Worm (Caenorhabditis elegans) whole organism, late embryonic: Measurements from ENCODE around the gene Y55F3AR.2.

ENCODE experiments used
- C38D4.7 ChIP-seq: fragments of 200-800 bp; sonication (Bioruptor generic); optimal IDR thresholded peaks from 2 replicates; lab custom pipeline; 2018; ENCODE audit warnings: mild to moderate bottlenecking, missing genetic modification characterization, moderate library complexity, missing compliant biosample characterization
- F13H6.1 ChIP-seq: sonication (generic microtip); optimal IDR thresholded peaks from 2 replicates; lab custom pipeline; 2016; ENCODE audit warnings: missing genetic modification characterization, missing compliant biosample characterization
- K02D7.2 ChIP-seq: sonication (generic microtip); optimal IDR thresholded peaks from 2 replicates; lab custom pipeline; 2017; ENCODE audit warnings: mild to moderate bottlenecking, missing genetic modification characterization, missing compliant biosample characterization
- K09A11.1 ChIP-seq: sonication (generic microtip); optimal IDR thresholded peaks from 2 replicates; lab custom pipeline; 2017; ENCODE audit warnings: antibody characterized with exemption, mild to moderate bottlenecking, missing genetic modification characterization, missing compliant biosample characterization; ENCODE audit not compliant: insufficient read depth
- Y22D7AL.16 ChIP-seq: sonication (generic microtip); optimal IDR thresholded peaks from 2 replicates; lab custom pipeline; 2016; ENCODE audit warnings: missing genetic modification characterization, missing compliant biosample characterization
- ahr-1 ChIP-seq: sonication (generic microtip); optimal IDR thresholded peaks from 2 replicates; lab custom pipeline; 2016; ENCODE audit warnings: missing genetic modification characterization, missing compliant biosample characterization
- ceh-14 ChIP-seq: sonication (generic microtip); optimal IDR thresholded peaks from 2 replicates; lab custom pipeline; 2016; ENCODE audit warnings: missing genotype, missing genetic modification characterization, missing compliant biosample characterization
- ceh-18 ChIP-seq: sonication (generic microtip); optimal IDR thresholded peaks from 2 replicates; lab custom pipeline; 2016; ENCODE audit warnings: missing genetic modification characterization, missing compliant biosample characterization
- ceh-2 ChIP-seq: sonication (generic microtip); optimal IDR thresholded peaks from 2 replicates; lab custom pipeline; 2016; ENCODE audit warnings: missing genotype, missing genetic modification characterization, missing compliant biosample characterization
- ceh-22 ChIP-seq: sonication (generic microtip); optimal IDR thresholded peaks from 2 replicates; lab custom pipeline; 2017; ENCODE audit warnings: missing biosample characterization, missing genetic modification characterization
- ceh-24 ChIP-seq: sonication (generic microtip); optimal IDR thresholded peaks from 2 replicates; lab custom pipeline; 2016; ENCODE audit warnings: mild to moderate bottlenecking, missing genetic modification characterization, missing compliant biosample characterization
- ceh-31 ChIP-seq: sonication (generic microtip); optimal IDR thresholded peaks from 2 replicates; lab custom pipeline; 2016; ENCODE audit warnings: missing genetic modification characterization, missing compliant biosample characterization
- ceh-34 ChIP-seq: sonication (generic microtip); optimal IDR thresholded peaks from 2 replicates; lab custom pipeline; 2016; ENCODE audit warnings: mild to moderate bottlenecking, missing genetic modification characterization, missing compliant biosample characterization
- dmd-4 ChIP-seq: sonication (generic microtip); optimal IDR thresholded peaks from 2 replicates; lab custom pipeline; 2016; ENCODE audit warnings: borderline replicate concordance, missing genetic modification characterization, missing compliant biosample characterization
- dve-1 ChIP-seq: sonication (generic microtip); optimal IDR thresholded peaks from 2 replicates; lab custom pipeline; 2017; ENCODE audit warnings: antibody characterized with exemption, mild to moderate bottlenecking, missing genetic modification characterization, missing compliant biosample characterization
- elt-4 ChIP-seq: sonication (generic microtip); optimal IDR thresholded peaks from 2 replicates; lab custom pipeline; 2016; ENCODE audit warnings: missing genetic modification characterization, missing compliant biosample characterization
- ets-4 ChIP-seq: sonication (generic microtip); optimal IDR thresholded peaks from 2 replicates; lab custom pipeline; 2016; ENCODE audit warnings: missing genetic modification characterization, missing compliant biosample characterization
- eyg-1 ChIP-seq: sonication (generic microtip); optimal IDR thresholded peaks from 2 replicates; lab custom pipeline; 2016; ENCODE audit warnings: missing genotype, missing genetic modification characterization, missing compliant biosample characterization
- fkh-10 ChIP-seq: fragments of 150-350 bp; optimal IDR thresholded peaks from 2 replicates; lab custom pipeline; 2014; ENCODE audit warnings: missing biosample characterization, missing genetic modification reagents, missing genetic modification characterization
- hlh-13 ChIP-seq: fragments of 200-800 bp; sonication (Bioruptor generic); optimal IDR thresholded peaks from 2 replicates; lab custom pipeline; 2018; ENCODE audit warnings: mild to moderate bottlenecking, missing genetic modification characterization, missing compliant biosample characterization
- hlh-15 ChIP-seq: sonication (generic microtip); optimal IDR thresholded peaks from 2 replicates; lab custom pipeline; 2016; ENCODE audit warnings: missing genetic modification characterization, missing compliant biosample characterization
- hlh-30 ChIP-seq: sonication (generic microtip); optimal IDR thresholded peaks from 2 replicates; lab custom pipeline; 2017; ENCODE audit warnings: antibody characterized with exemption, missing genetic modification characterization, missing compliant biosample characterization; ENCODE audit not compliant: insufficient read depth
- hlh-6 ChIP-seq: sonication (generic microtip); optimal IDR thresholded peaks from 2 replicates; lab custom pipeline; 2016; ENCODE audit warnings: missing genotype, missing genetic modification characterization, missing compliant biosample characterization
- hlh-8 ChIP-seq: sonication (generic microtip); optimal IDR thresholded peaks from 2 replicates; lab custom pipeline; 2016; ENCODE audit warnings: missing genotype, missing genetic modification characterization, missing compliant biosample characterization
- madf-2 ChIP-seq: sonication (generic microtip); optimal IDR thresholded peaks from 2 replicates; lab custom pipeline; 2017; ENCODE audit warnings: missing genetic modification characterization, missing compliant biosample characterization
- mec-3 ChIP-seq: sonication (generic microtip); optimal IDR thresholded peaks from 2 replicates; lab custom pipeline; 2016; ENCODE audit warnings: borderline replicate concordance, missing genetic modification characterization, missing compliant biosample characterization
- nfya-1 ChIP-seq: sonication (generic microtip); optimal IDR thresholded peaks from 2 replicates; lab custom pipeline; 2017; ENCODE audit warnings: missing genetic modification characterization, mild to moderate bottlenecking, missing compliant biosample characterization, antibody characterized with exemption, moderate library complexity
- nhr-232 ChIP-seq: sonication (generic microtip); optimal IDR thresholded peaks from 2 replicates; lab custom pipeline; 2016; ENCODE audit warnings: missing genetic modification characterization, missing compliant biosample characterization
- odd-2 ChIP-seq: sonication (generic microtip); optimal IDR thresholded peaks from 2 replicates; lab custom pipeline; 2017; ENCODE audit warnings: antibody characterized with exemption, mild to moderate bottlenecking, missing genetic modification characterization, missing compliant biosample characterization
- pag-3 ChIP-seq: sonication (generic microtip); optimal IDR thresholded peaks from 2 replicates; lab custom pipeline; 2016; ENCODE audit warnings: missing compliant biosample characterization, missing genetic modification characterization, borderline replicate concordance
- pat-9 ChIP-seq: fragments of 200-800 bp; sonication (Bioruptor generic); optimal IDR thresholded peaks from 2 replicates; lab custom pipeline; 2018; ENCODE audit warnings: mild to moderate bottlenecking, missing genetic modification characterization, moderate library complexity, missing compliant biosample characterization
- pax-1 ChIP-seq: fragments of 150-350 bp; optimal IDR thresholded peaks from 2 replicates; lab custom pipeline; 2014; ENCODE audit warnings: missing biosample characterization, missing genetic modification characterization
- pros-1 ChIP-seq: fragments of 150-350 bp; optimal IDR thresholded peaks from 2 replicates; lab custom pipeline; 2014; ENCODE audit warnings: missing biosample characterization, missing genetic modification reagents, missing genetic modification characterization
- rnt-1 ChIP-seq: sonication (generic microtip); optimal IDR thresholded peaks from 2 replicates; lab custom pipeline; 2016; ENCODE audit warnings: missing genetic modification characterization, missing compliant biosample characterization
- syd-9 ChIP-seq: sonication (generic microtip); optimal IDR thresholded peaks from 2 replicates; lab custom pipeline; 2016; ENCODE audit warnings: mild to moderate bottlenecking, missing genetic modification characterization, moderate library complexity, missing compliant biosample characterization
- tbx-2 ChIP-seq: sonication (generic microtip); optimal IDR thresholded peaks from 2 replicates; lab custom pipeline; 2016; ENCODE audit warnings: missing genetic modification characterization, missing compliant biosample characterization
- tbx-7 ChIP-seq: sonication (generic microtip); optimal IDR thresholded peaks from 2 replicates; lab custom pipeline; 2016; ENCODE audit warnings: missing genotype, missing genetic modification characterization, missing compliant biosample characterization
- unc-42 ChIP-seq: sonication (generic microtip); optimal IDR thresholded peaks from 2 replicates; lab custom pipeline; 2016; ENCODE audit warnings: missing genotype, missing genetic modification characterization, missing compliant biosample characterization
- unc-55 ChIP-seq: sonication (generic microtip); optimal IDR thresholded peaks from 2 replicates; lab custom pipeline; 2017; ENCODE audit warnings: missing biosample characterization, missing genetic modification reagents, missing genetic modification characterization
- unc-86 ChIP-seq: sonication (generic microtip); optimal IDR thresholded peaks from 2 replicates; lab custom pipeline; 2016; ENCODE audit warnings: missing genetic modification characterization, missing compliant biosample characterization

Y55F3AR.2 gene

ce11 chrIV:1097153-1097552 lies 2.8 kb downstream of the Y55F3AR.2 start, which contains the start of gene cox-18:
TSS of gene cox-18 (plus strand) at chrIV:1097453.
- TF ChIP-seq dve-1 (tag; lab: Kevin White, UChicago): no peak
- TF ChIP-seq ahr-1 (tag; lab: Kevin White, UChicago): no peak
- TF ChIP-seq unc-55: no peak
- no peak for TF ChIP-seq unc-42 (tag; lab: Kevin White, UChicago)
- no peak for TF ChIP-seq ets-4
- TF ChIP-seq tbx-7 (tag; lab: Kevin White, UChicago): no peak
- TF ChIP-seq elt-4 (tag; lab: Kevin White, UChicago): no peak
- no peak for TF ChIP-seq ceh-34 (tag; lab: Kevin White, UChicago)
- TF ChIP-seq hlh-6 (tag; lab: Kevin White, UChicago): no peak
- no peak for TF ChIP-seq ceh-31 (tag; lab: Kevin White, UChicago)
- TF ChIP-seq, all 69 proteins: peak for 0

DNA sequence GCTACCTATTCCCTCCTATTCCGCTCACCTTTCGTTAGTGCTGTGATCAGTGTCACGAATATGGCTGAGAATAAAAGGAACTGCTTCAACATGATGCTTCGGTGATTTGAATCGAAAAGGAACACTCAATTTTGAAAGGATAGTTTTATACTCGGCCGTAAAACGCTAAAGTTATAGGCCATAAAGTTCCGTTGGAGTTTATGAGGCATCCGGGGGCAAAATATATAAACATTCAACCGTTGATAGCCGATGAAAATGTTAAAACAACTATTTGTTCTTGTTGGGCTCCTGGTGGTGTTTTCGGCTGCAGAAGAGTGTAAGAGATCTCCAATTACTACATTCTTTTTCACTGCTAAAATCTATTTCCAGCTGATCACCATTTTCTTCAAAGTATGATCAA lies 10.2 kb downstream of the Y55F3AR.2 start, which contains the start of the genes C44B12.9 and C44B12.3:
Gene C44B12.9, minus strand, starts transcription at position 101 of the 400 bp plus-strand sequence.
Gene C44B12.3, plus strand, starts transcription at position 249 of the 400 bp plus-strand sequence.
- TF ChIP-seq unc-42 (tag; lab: Kevin White, UChicago) (no peak), ceh-31 (tag; lab: Kevin White, UChicago) (no peak), tbx-2 (tag; lab: Kevin White, UChicago) (no peak), pros-1 (no peak), ceh-2 (tag; lab: Kevin White, UChicago) (no peak), pag-3 (no peak), Y22D7AL.16 (tag; lab: Kevin White, UChicago) (no peak)

ce11 chrIV:1105104-1105503 lies 10.8 kb downstream of the Y55F3AR.2 start:
- TF ChIP-seq pros-1 (no peak), pax-1 (tag; lab: Kevin White, UChicago) (no peak), K02D7.2 (tag; lab: Kevin White, UChicago) (no peak), rnt-1 (tag; lab: Kevin White, UChicago) (no peak), unc-55 (no peak)

DNA sequence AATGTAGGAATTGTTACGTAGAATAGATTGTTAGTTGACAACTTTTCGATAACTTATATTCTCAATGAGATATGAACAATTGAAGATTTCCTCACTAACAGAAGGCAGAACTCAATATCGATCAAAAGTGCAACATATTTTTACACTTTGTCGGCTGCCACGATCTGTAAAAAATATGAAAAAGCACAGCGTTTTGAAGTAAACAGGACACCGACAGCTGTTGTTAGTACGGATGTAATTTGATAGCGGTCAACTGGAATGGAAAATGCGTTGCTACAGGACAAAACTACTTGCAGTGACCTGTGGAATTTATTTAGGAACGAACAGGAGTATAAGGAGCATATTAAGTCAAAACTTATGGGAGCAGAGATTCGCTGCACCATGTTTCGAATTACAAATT lies 11.7 kb downstream of the Y55F3AR.2 start:
- no peak for TF ChIP-seq ceh-24
- TF ChIP-seq elt-4 (tag; lab: Kevin White, UChicago): no peak
- no peak for TF ChIP-seq mec-3 (tag; lab: Kevin White, UChicago)
- no peak for TF ChIP-seq ceh-34 (tag; lab: Kevin White, UChicago)
- TF ChIP-seq K09A11.1 (tag; lab: Kevin White, UChicago): no peak

- no peak for TF ChIP-seq pag-3
- peak; percentile 45 for TF ChIP-seq ceh-18 (tag; lab: Kevin White, UChicago)
- TF ChIP-seq unc-55: peak; percentile 88
- no peak for TF ChIP-seq odd-2
- TF ChIP-seq hlh-6 (tag; lab: Kevin White, UChicago): peak; percentile 30
- TF ChIP-seq ceh-34 (tag; lab: Kevin White, UChicago): peak; percentile 11
- TF ChIP-seq unc-86 (tag; lab: Kevin White, UChicago): no peak
- TF ChIP-seq dmd-4 (tag; lab: Kevin White, UChicago): no peak
- no peak for TF ChIP-seq ceh-2 (tag; lab: Kevin White, UChicago)
- no peak for TF ChIP-seq ceh-14 (tag; lab: Kevin White, UChicago)
- peak; percentile 56 for TF ChIP-seq rnt-1 (tag; lab: Kevin White, UChicago)
- TF ChIP-seq, all 69 proteins: peak for 5
Measured at ce11 chrIV:1107190-1107589, 12.8 kb downstream of the Y55F3AR.2 start, which contains the start of gene ost-1. TSS of gene ost-1 (plus strand) at chrIV:1107396.

DNA sequence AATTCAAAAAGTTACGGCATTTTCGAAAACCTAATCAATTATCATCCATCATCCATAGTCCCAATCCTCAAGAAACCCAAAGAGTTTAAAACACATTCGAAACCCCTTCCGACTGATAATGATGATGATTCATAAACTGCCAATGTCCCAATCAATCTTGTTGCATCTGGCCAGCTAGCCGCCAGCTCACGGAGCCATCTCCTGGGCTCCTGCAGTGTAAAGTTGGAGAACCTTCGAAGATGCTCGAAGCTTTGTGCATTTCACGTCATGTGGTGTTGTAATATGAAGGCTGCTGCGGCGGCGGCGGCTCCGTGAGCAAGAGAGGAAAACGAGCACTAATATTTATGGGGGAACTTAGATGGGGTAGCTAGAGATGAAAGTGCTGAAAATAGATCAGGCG lies 13.7 kb downstream of the Y55F3AR.2 start:
- TF ChIP-seq hlh-13 (no peak), tbx-2 (tag; lab: Kevin White, UChicago) (peak; percentile 61), nfya-1 (tag; lab: Kevin White, UChicago) (peak; percentile 52), eyg-1 (tag; lab: Kevin White, UChicago) (no peak), C38D4.7 (GFP tag; lab: Kevin White, UChicago) (no peak), fkh-10 (GFP tag; lab: Kevin White, UChicago) (no peak), ceh-34 (tag; lab: Kevin White, UChicago) (peak; percentile 57), unc-55 (peak; percentile 99), madf-2 (tag; lab: Kevin White, UChicago) (peak; percentile 7), nhr-232 (tag; lab: Kevin White, UChicago) (no peak), ceh-18 (tag; lab: Kevin White, UChicago) (peak; percentile 80), ceh-31 (tag; lab: Kevin White, UChicago) (peak; percentile 5), F13H6.1 (peak; percentile 37), syd-9 (tag; lab: Kevin White, UChicago) (peak; percentile 7), rnt-1 (tag; lab: Kevin White, UChicago) (peak; percentile 90), hlh-30 (tag; lab: Kevin White, UChicago) (peak; percentile 15), hlh-8 (tag; lab: Kevin White, UChicago) (peak; percentile 67), ceh-22 (tag; lab: Kevin White, UChicago) (no peak), hlh-15 (tag; lab: Kevin White, UChicago) (no peak), pat-9 (peak; percentile 89)
